Worm (Caenorhabditis elegans) whole organism, L4 larva: Measurements from ENCODE around the gene unc-17.

Experiments
- F26F4.8 ChIP-seq: fragments of 200-800 bp; sonication (Bioruptor generic); conservative IDR thresholded peaks from 2 replicates; pipeline ENCODE4 v1.3.6; 2022; ENCODE audit warnings: missing genetic modification characterization, missing compliant biosample characterization
- T26A8.4 ChIP-seq: fragments of 200-800 bp; sonication (Bioruptor generic); IDR thresholded peaks from 2 replicates; pipeline ENCODE4 v1.3.6; 2022; ENCODE audit warnings: missing genetic modification characterization, missing compliant biosample characterization
- Y5F2A.4 ChIP-seq: fragments of 200-800 bp; sonication (Bioruptor generic); optimal IDR thresholded peaks from 2 replicates; lab custom pipeline; 2018; ENCODE audit warnings: mild to moderate bottlenecking, missing genetic modification characterization, missing compliant biosample characterization
- Y75B8A.6 ChIP-seq: fragments of 200-800 bp; sonication (Bioruptor generic); IDR thresholded peaks from 2 replicates; pipeline ENCODE4 v1.3.6; 2022; ENCODE audit warnings: missing genetic modification reagents, missing genetic modification characterization, missing compliant biosample characterization
- aha-1 ChIP-seq: fragments of 150-350 bp; peaks from one replicate; lab custom pipeline; 2014; ENCODE audit warnings: missing biosample characterization, missing genetic modification characterization
- attf-4 ChIP-seq: sonication (generic microtip); optimal IDR thresholded peaks from 3 replicates; lab custom pipeline; 2017; ENCODE audit warnings: missing biosample characterization, missing genetic modification characterization
- dve-1 ChIP-seq: sonication (generic microtip); optimal IDR thresholded peaks from 2 replicates; lab custom pipeline; 2017; ENCODE audit warnings: antibody characterized with exemption, mild to moderate bottlenecking, missing genetic modification characterization, missing compliant biosample characterization; ENCODE audit not compliant: insufficient read depth
- hlh-11 ChIP-seq: fragments of 200-800 bp; sonication (Bioruptor generic); optimal IDR thresholded peaks from 2 replicates; lab custom pipeline; 2018; ENCODE audit warnings: mild to moderate bottlenecking, missing genetic modification characterization, missing compliant biosample characterization
- hlh-30 ChIP-seq: sonication (generic microtip); optimal IDR thresholded peaks from 2 replicates; lab custom pipeline; 2017; ENCODE audit warnings: antibody characterized with exemption, mild to moderate bottlenecking, missing genetic modification characterization, missing compliant biosample characterization; ENCODE audit not compliant: insufficient read depth
- lin-29 ChIP-seq: fragments of 200-800 bp; sonication (Bioruptor generic); IDR thresholded peaks from 2 replicates; pipeline ENCODE4 v1.3.6; 2022; ENCODE audit warnings: missing genetic modification reagents, missing genetic modification characterization, missing compliant biosample characterization
- lin-39 ChIP-seq: fragments of 150-350 bp; optimal IDR thresholded peaks from 2 replicates; lab custom pipeline; 2014; ENCODE audit warnings: missing biosample characterization, missing genetic modification reagents, missing genetic modification characterization
- madf-9 ChIP-seq: fragments of 200-800 bp; sonication (Bioruptor generic); conservative IDR thresholded peaks from 2 replicates; pipeline ENCODE4 v1.3.6; 2022; ENCODE audit warnings: missing genetic modification reagents, missing genetic modification characterization, missing compliant biosample characterization
- nhr-11 ChIP-seq: fragments of 150-350 bp; optimal IDR thresholded peaks from 2 replicates; lab custom pipeline; 2014; ENCODE audit warnings: missing biosample characterization, missing genetic modification characterization
- saeg-2 ChIP-seq: fragments of 200-800 bp; sonication (Bioruptor generic); IDR thresholded peaks from 2 replicates; pipeline ENCODE4 v1.3.6; 2022; ENCODE audit warnings: missing genetic modification reagents, missing genetic modification characterization, missing compliant biosample characterization

ce11 chrIV:3646338-3647154 lies 22.0 kb upstream of the unc-17 start:
- TF ChIP-seq hlh-30 (tag; lab: Kevin White, UChicago): no peak
- no peak for TF ChIP-seq saeg-2
- TF ChIP-seq nhr-11 (tag; lab: Kevin White, UChicago): no peak
- no peak for TF ChIP-seq F26F4.8
- no peak for TF ChIP-seq hlh-11 (tag; lab: Kevin White, UChicago)
- no peak for TF ChIP-seq madf-9
- no peak for TF ChIP-seq lin-29 (GFP tag; lab: Robert Waterston, UW)
- TF ChIP-seq aha-1 (tag; lab: Kevin White, UChicago): peak; percentile 79
- TF ChIP-seq lin-39 (tag; lab: Kevin White, UChicago): no peak
- no peak for TF ChIP-seq T26A8.4
- TF ChIP-seq attf-4 (tag; lab: Kevin White, UChicago): no peak
- TF ChIP-seq Y5F2A.4 (GFP tag; lab: Kevin White, UChicago): no peak
- no peak for TF ChIP-seq Y75B8A.6 (GFP tag; lab: Robert Waterston, UW)
- TF ChIP-seq dve-1: no peak
